Fruit fly (Drosophila melanogaster) whole organism, embryonic: Measurements from ENCODE around the gene CG2772.

Source experiments
- Awh ChIP-seq: fragments of 200-800 bp; sonication (Bioruptor generic); IDR thresholded peaks from 2 replicates; pipeline ENCODE4, ENCODE4 v1.3.6; 2022; ENCODE audit warnings: missing biosample characterization, missing genetic modification characterization
- CG10462 ChIP-seq: fragments of 200-800 bp; sonication (Bioruptor generic); optimal IDR thresholded peaks from 2 replicates; lab custom pipeline; 2016; ENCODE audit warnings: missing biosample characterization, missing genetic modification characterization
- CG11504 ChIP-seq: fragments of 200-800 bp; sonication (Bioruptor generic); optimal IDR thresholded peaks from 3 replicates; lab custom pipeline; 2019; ENCODE audit warnings: missing biosample characterization, mild to moderate bottlenecking, missing genetic modification characterization, moderate library complexity
- CG12769 ChIP-seq: fragments of 200-800 bp; sonication (Bioruptor generic); optimal IDR thresholded peaks from 2 replicates; lab custom pipeline; 2019; ENCODE audit warnings: missing biosample characterization, mild to moderate bottlenecking, missing genetic modification characterization, moderate library complexity
- CG16863 ChIP-seq: fragments of 200-800 bp; sonication (Bioruptor generic); optimal IDR thresholded peaks from 3 replicates; lab custom pipeline; 2016; ENCODE audit warnings: missing biosample characterization, missing genetic modification characterization
- CG4730 ChIP-seq: fragments of 200-800 bp; sonication (Bioruptor generic); IDR thresholded peaks from 2 replicates; pipeline ENCODE4 v1.3.6; 2022; ENCODE audit warnings: missing biosample characterization, missing genetic modification characterization
- CG6689 ChIP-seq: fragments of 200-800 bp; sonication (Bioruptor generic); IDR thresholded peaks from 2 replicates; pipeline ENCODE4 v1.3.6; 2022; ENCODE audit warnings: missing biosample characterization, missing genetic modification characterization
- Dad ChIP-seq: fragments of 200-800 bp; sonication (Bioruptor generic); optimal IDR thresholded peaks from 3 replicates; lab custom pipeline; 2016; ENCODE audit warnings: missing biosample characterization, missing genetic modification characterization
- Mes4 ChIP-seq: fragments of 200-800 bp; sonication (Bioruptor generic); optimal IDR thresholded peaks from 2 replicates; lab custom pipeline; 2016; ENCODE audit warnings: missing biosample characterization, missing genetic modification characterization
- bigmax ChIP-seq: fragments of 200-800 bp; sonication (Bioruptor generic); optimal IDR thresholded peaks from 2 replicates; lab custom pipeline; 2018; ENCODE audit warnings: missing biosample characterization, mild to moderate bottlenecking, missing genetic modification characterization
- eyg ChIP-seq: fragments of 200-800 bp; sonication (Bioruptor generic); optimal IDR thresholded peaks from 3 replicates; lab custom pipeline; 2016; ENCODE audit warnings: missing biosample characterization, missing genetic modification characterization
- gcm2 ChIP-seq: fragments of 200-800 bp; sonication (Bioruptor generic); optimal IDR thresholded peaks from 2 replicates; lab custom pipeline; 2016; ENCODE audit warnings: missing biosample characterization, missing genetic modification characterization
- seq ChIP-seq: fragments of 200-800 bp; sonication (Bioruptor generic); IDR thresholded peaks from 2 replicates; pipeline ENCODE4 v1.3.6; 2022; ENCODE audit warnings: missing biosample characterization, missing genetic modification characterization
- vvl ChIP-seq: fragments of 200-800 bp; sonication (Bioruptor generic); IDR thresholded peaks from 2 replicates; pipeline ENCODE4 v1.3.6; 2022; ENCODE audit warnings: missing biosample characterization, missing genetic modification characterization

dm6 chr2L:3436347-3436746, 9.4 kb upstream of the CG2772 start:
- TF ChIP-seq Mes4 (no peak), vvl (GFP tag; lab: Robert Waterston, UW) (no peak), gcm2 (GFP tag; lab: Kevin White, UChicago) (no peak), eyg (GFP tag; lab: Kevin White, UChicago) (no peak), seq (GFP tag; lab: Robert Waterston, UW) (no peak), CG12769 (tag; lab: Kevin White, UChicago) (no peak), bigmax (no peak), CG4730 (GFP tag; lab: Robert Waterston, UW) (no peak), Awh (GFP tag; lab: Robert Waterston, UW) (no peak), CG10462 (no peak), CG6689 (GFP tag; lab: Robert Waterston, UW) (no peak), CG11504 (peak; percentile 13), CG16863 (GFP tag; lab: Kevin White, UChicago) (no peak), Dad (GFP tag; lab: Kevin White, UChicago) (no peak)
